Worm (Caenorhabditis elegans) whole organism, L2 larva: ENCODE results near the gene unc-50.

Experiments used
- ama-1 ChIP-seq: fragments of 150-350 bp; optimal IDR thresholded peaks from 2 replicates; lab custom pipeline; 2018; ENCODE audit warnings: inconsistent platforms
- elt-1 ChIP-seq: fragments of 150-350 bp; optimal IDR thresholded peaks from 2 replicates; lab custom pipeline; 2014; ENCODE audit warnings: missing biosample characterization, missing genetic modification characterization
- elt-3 ChIP-seq: sonication (generic microtip); optimal IDR thresholded peaks from 2 replicates; lab custom pipeline; 2017; ENCODE audit warnings: missing biosample characterization, missing genetic modification characterization
- nhr-11 ChIP-seq: fragments of 150-350 bp; optimal IDR thresholded peaks from 2 replicates; lab custom pipeline; 2014; ENCODE audit warnings: missing biosample characterization, missing genetic modification characterization
- nhr-6 ChIP-seq: fragments of 150-350 bp; optimal IDR thresholded peaks from 2 replicates; lab custom pipeline; 2014; ENCODE audit warnings: missing biosample characterization, missing genetic modification characterization
- sma-3 ChIP-seq: sonication (generic microtip); optimal IDR thresholded peaks from 2 replicates; lab custom pipeline; 2016; ENCODE audit warnings: missing genetic modification reagents, missing genetic modification characterization, missing compliant biosample characterization
- zag-1 ChIP-seq: fragments of 150-350 bp; optimal IDR thresholded peaks from 2 replicates; lab custom pipeline; 2014; ENCODE audit warnings: missing biosample characterization, missing genetic modification characterization
- ztf-11 ChIP-seq: sonication (generic microtip); optimal IDR thresholded peaks from 2 replicates; lab custom pipeline; 2017; ENCODE audit warnings: missing biosample characterization, missing genetic modification characterization

DNA sequence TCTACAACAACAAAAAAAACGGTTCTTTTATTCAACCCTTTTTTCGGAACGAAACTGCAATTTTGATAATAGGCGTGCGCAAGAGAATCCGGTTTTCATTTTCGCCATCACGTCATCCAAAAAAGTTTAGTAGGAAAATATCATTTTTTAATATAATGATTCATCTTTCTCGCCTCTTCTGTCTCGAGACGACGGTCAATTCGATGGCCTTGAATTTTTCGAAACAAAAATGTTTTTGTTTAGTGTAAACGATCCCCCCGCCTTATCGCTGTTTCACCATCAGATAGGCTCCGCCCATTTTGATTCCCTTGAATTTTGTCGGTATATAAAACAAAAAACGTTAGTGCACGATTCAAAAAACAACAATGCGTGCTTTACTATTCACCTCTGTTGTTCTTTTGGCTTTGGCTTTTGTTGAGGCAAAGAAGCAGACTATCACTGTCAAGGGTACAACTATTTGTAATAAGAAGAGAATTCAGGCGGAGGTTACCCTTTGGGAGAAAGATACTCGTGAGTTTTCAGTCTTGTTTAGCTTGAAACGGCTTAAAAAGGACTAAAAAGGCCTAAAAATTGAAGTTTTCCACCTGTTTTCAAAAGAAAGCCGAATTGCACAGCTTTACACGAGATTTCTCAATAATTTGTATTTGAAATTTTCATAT is 19.7 kb upstream of the unc-50 start, which contains the start of gene ttr-15:
- TF ChIP-seq elt-1 (no peak), elt-3 (no peak), zag-1 (tag; lab: Kevin White, UChicago) (no peak), nhr-6 (tag; lab: Kevin White, UChicago) (no peak), nhr-11 (tag; lab: Kevin White, UChicago) (no peak), ama-1 (lab: Kevin White, UChicago) (peak; percentile 86), ztf-11 (tag; lab: Kevin White, UChicago) (no peak), sma-3 (peak; percentile 84)
